Worm (Caenorhabditis elegans) whole organism, L3 larva: ENCODE results near the gene dnj-16.

ENCODE experiments used
- ama-1 ChIP-seq: fragments of 150-350 bp; optimal IDR thresholded peaks from 2 replicates; lab custom pipeline; 2018
- ceh-28 ChIP-seq: fragments of 150-350 bp; optimal IDR thresholded peaks from 2 replicates; lab custom pipeline; 2014; ENCODE audit warnings: missing biosample characterization, missing genetic modification reagents, missing genetic modification characterization
- ceh-9 ChIP-seq: sonication (generic microtip); optimal IDR thresholded peaks from 2 replicates; lab custom pipeline; 2018; ENCODE audit warnings: missing biosample characterization, missing genetic modification characterization
- fos-1 ChIP-seq: fragments of 150-350 bp; optimal IDR thresholded peaks from 2 replicates; lab custom pipeline; 2014; ENCODE audit warnings: missing biosample characterization, missing genetic modification characterization
- lin-15B ChIP-seq: fragments of 150-350 bp; optimal IDR thresholded peaks from 2 replicates; lab custom pipeline; 2014; ENCODE audit warnings: missing biosample characterization, missing genetic modification characterization
- nhr-28 ChIP-seq: fragments of 150-350 bp; optimal IDR thresholded peaks from 2 replicates; lab custom pipeline; 2014; ENCODE audit warnings: missing biosample characterization, missing genetic modification characterization
- nhr-43 ChIP-seq: sonication (generic microtip); optimal IDR thresholded peaks from 2 replicates; lab custom pipeline; 2016; ENCODE audit warnings: mild to moderate bottlenecking, missing genetic modification characterization, missing compliant biosample characterization; ENCODE audit not compliant: poor library complexity, severe bottlenecking
- pha-4 ChIP-seq: fragments of 150-350 bp; optimal IDR thresholded peaks from 2 replicates; lab custom pipeline; 2014; ENCODE audit warnings: missing biosample characterization, missing genetic modification reagents, missing genetic modification characterization
- unc-39 ChIP-seq: sonication (generic microtip); optimal IDR thresholded peaks from 4 replicates; lab custom pipeline; 2017; ENCODE audit warnings: missing biosample characterization, missing genetic modification characterization
- unc-62 ChIP-seq: fragments of 150-350 bp; sonication (generic microtip); optimal IDR thresholded peaks from 4 replicates; lab custom pipeline; 2014; ENCODE audit warnings: missing biosample characterization, missing genetic modification reagents, missing genetic modification characterization
- ztf-11 ChIP-seq: fragments of 150-350 bp; optimal IDR thresholded peaks from 2 replicates; lab custom pipeline; 2014; ENCODE audit warnings: missing biosample characterization, missing genetic modification characterization

DNA sequence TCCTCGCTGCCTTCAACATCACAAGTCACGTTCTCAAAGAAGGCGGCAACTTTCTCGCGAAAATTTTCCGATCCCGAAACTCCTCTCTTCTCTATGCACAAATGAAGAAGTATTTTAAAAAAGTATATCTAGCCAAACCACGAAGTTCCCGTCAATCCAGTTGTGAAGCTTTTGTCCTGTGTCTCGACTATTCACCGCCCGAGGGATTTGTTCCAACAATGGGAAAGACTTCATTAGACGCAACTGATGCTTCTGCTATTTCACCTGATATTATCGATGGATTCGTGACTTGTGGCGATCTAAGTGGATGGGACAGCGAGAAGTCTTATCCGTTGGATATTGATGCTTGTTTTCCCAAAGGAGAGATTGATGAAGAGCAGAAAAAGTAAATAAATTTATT is 14.0 kb downstream of the dnj-16 start:
- TF ChIP-seq ceh-28 (no peak), ztf-11 (tag; lab: Kevin White, UChicago) (no peak), unc-62 (GFP tag; lab: Kevin White, UChicago) (no peak), pha-4 (tag; lab: Kevin White, UChicago) (no peak), lin-15B (tag; lab: Kevin White, UChicago) (no peak), nhr-43 (tag; lab: Kevin White, UChicago) (no peak), nhr-28 (no peak), ama-1 (lab: Kevin White, UChicago) (no peak), fos-1 (tag; lab: Kevin White, UChicago) (no peak), ceh-9 (tag; lab: Kevin White, UChicago) (no peak), unc-39 (tag; lab: Kevin White, UChicago) (no peak)
